Worm (Caenorhabditis elegans) whole organism, L4/young adult: ENCODE results near the gene srw-89.

Source experiments
- dao-5 ChIP-seq: sonication (generic microtip); optimal IDR thresholded peaks from 2 replicates; lab custom pipeline; 2016; ENCODE audit warnings: missing genotype, missing genetic modification characterization, moderate library complexity, missing compliant biosample characterization
- him-1 ChIP-seq: sonication (generic microtip); optimal IDR thresholded peaks from 2 replicates; lab custom pipeline; 2016; ENCODE audit warnings: missing genotype, missing genetic modification reagents, missing genetic modification characterization, missing compliant biosample characterization

- no peak for TF ChIP-seq dao-5 (tag; lab: Kevin White, UChicago)
- TF ChIP-seq him-1: no peak
Measured at ce11 chrV:3970410-3970809, 46.5 kb upstream of the srw-89 start, which contains the start of gene cyp-34A9.
